Worm (Caenorhabditis elegans) whole organism, late embryonic: ENCODE measurements around the gene F59A6.2.

Source experiments
- C08G9.2 ChIP-seq: sonication (generic microtip); optimal IDR thresholded peaks from 2 replicates; lab custom pipeline; 2016; ENCODE audit warnings: mild to moderate bottlenecking, missing genetic modification characterization, moderate library complexity, missing compliant biosample characterization
- C38D4.7 ChIP-seq: fragments of 200-800 bp; sonication (Bioruptor generic); optimal IDR thresholded peaks from 2 replicates; lab custom pipeline; 2018; ENCODE audit warnings: mild to moderate bottlenecking, missing genetic modification characterization, moderate library complexity, missing compliant biosample characterization
- K02D7.2 ChIP-seq: sonication (generic microtip); optimal IDR thresholded peaks from 2 replicates; lab custom pipeline; 2017; ENCODE audit warnings: mild to moderate bottlenecking, missing genetic modification characterization, missing compliant biosample characterization
- K09A11.1 ChIP-seq: sonication (generic microtip); optimal IDR thresholded peaks from 2 replicates; lab custom pipeline; 2017; ENCODE audit warnings: antibody characterized with exemption, mild to moderate bottlenecking, missing genetic modification characterization, missing compliant biosample characterization; ENCODE audit not compliant: insufficient read depth
- Y22D7AL.16 ChIP-seq: sonication (generic microtip); optimal IDR thresholded peaks from 2 replicates; lab custom pipeline; 2016; ENCODE audit warnings: missing genetic modification characterization, missing compliant biosample characterization
- ama-1 ChIP-seq: fragments of 150-350 bp; optimal IDR thresholded peaks from 2 replicates; lab custom pipeline; 2014
- ceh-14 ChIP-seq: sonication (generic microtip); optimal IDR thresholded peaks from 2 replicates; lab custom pipeline; 2016; ENCODE audit warnings: missing genotype, missing genetic modification characterization, missing compliant biosample characterization
- ceh-2 ChIP-seq: sonication (generic microtip); optimal IDR thresholded peaks from 2 replicates; lab custom pipeline; 2016; ENCODE audit warnings: missing genotype, missing genetic modification characterization, missing compliant biosample characterization
- ceh-22 ChIP-seq: sonication (generic microtip); optimal IDR thresholded peaks from 2 replicates; lab custom pipeline; 2017; ENCODE audit warnings: missing biosample characterization, missing genetic modification characterization
- ceh-34 ChIP-seq: sonication (generic microtip); optimal IDR thresholded peaks from 2 replicates; lab custom pipeline; 2016; ENCODE audit warnings: mild to moderate bottlenecking, missing genetic modification characterization, missing compliant biosample characterization
- ceh-48 ChIP-seq: sonication (generic microtip); optimal IDR thresholded peaks from 2 replicates; lab custom pipeline; 2016; ENCODE audit warnings: missing genetic modification characterization, inconsistent platforms, missing compliant biosample characterization
- ceh-6 ChIP-seq: fragments of 200-800 bp; sonication (Bioruptor generic); optimal IDR thresholded peaks from 2 replicates; lab custom pipeline; 2018; ENCODE audit warnings: mild to moderate bottlenecking, missing genetic modification characterization, missing compliant biosample characterization
- elt-2 ChIP-seq: sonication (generic microtip); optimal IDR thresholded peaks from 2 replicates; lab custom pipeline; 2016; ENCODE audit warnings: missing genetic modification reagents, missing genetic modification characterization, missing compliant biosample characterization
- elt-4 ChIP-seq: sonication (generic microtip); optimal IDR thresholded peaks from 2 replicates; lab custom pipeline; 2016; ENCODE audit warnings: missing genetic modification characterization, missing compliant biosample characterization
- fax-1 ChIP-seq: sonication (generic microtip); optimal IDR thresholded peaks from 2 replicates; lab custom pipeline; 2016; ENCODE audit warnings: missing genotype, missing genetic modification characterization, missing compliant biosample characterization
- fkh-10 ChIP-seq: fragments of 150-350 bp; optimal IDR thresholded peaks from 2 replicates; lab custom pipeline; 2014; ENCODE audit warnings: missing biosample characterization, missing genetic modification reagents, missing genetic modification characterization
- fkh-6 ChIP-seq: sonication (generic microtip); optimal IDR thresholded peaks from 2 replicates; lab custom pipeline; 2016; ENCODE audit warnings: missing genetic modification characterization, missing compliant biosample characterization
- gmeb-2 ChIP-seq: sonication (generic microtip); optimal IDR thresholded peaks from 2 replicates; lab custom pipeline; 2016; ENCODE audit warnings: missing genetic modification characterization, inconsistent platforms, missing compliant biosample characterization
- hlh-13 ChIP-seq: fragments of 200-800 bp; sonication (Bioruptor generic); optimal IDR thresholded peaks from 2 replicates; lab custom pipeline; 2018; ENCODE audit warnings: mild to moderate bottlenecking, missing genetic modification characterization, missing compliant biosample characterization
- hlh-15 ChIP-seq: sonication (generic microtip); optimal IDR thresholded peaks from 2 replicates; lab custom pipeline; 2016; ENCODE audit warnings: missing genetic modification characterization, missing compliant biosample characterization
- lim-6 ChIP-seq: sonication (generic microtip); optimal IDR thresholded peaks from 2 replicates; lab custom pipeline; 2016; ENCODE audit warnings: missing genetic modification characterization, missing compliant biosample characterization
- madf-2 ChIP-seq: sonication (generic microtip); optimal IDR thresholded peaks from 2 replicates; lab custom pipeline; 2017; ENCODE audit warnings: missing genetic modification characterization, missing compliant biosample characterization
- nhr-11 ChIP-seq: fragments of 150-350 bp; optimal IDR thresholded peaks from 2 replicates; lab custom pipeline; 2014; ENCODE audit warnings: missing biosample characterization, missing genetic modification characterization
- nhr-232 ChIP-seq: sonication (generic microtip); optimal IDR thresholded peaks from 2 replicates; lab custom pipeline; 2016; ENCODE audit warnings: missing genetic modification characterization, missing compliant biosample characterization
- npax-4 ChIP-seq: sonication (generic microtip); optimal IDR thresholded peaks from 2 replicates; lab custom pipeline; 2016; ENCODE audit warnings: missing genetic modification characterization, missing compliant biosample characterization
- odd-2 ChIP-seq: sonication (generic microtip); optimal IDR thresholded peaks from 2 replicates; lab custom pipeline; 2017; ENCODE audit warnings: antibody characterized with exemption, mild to moderate bottlenecking, missing genetic modification characterization, missing compliant biosample characterization
- pat-9 ChIP-seq: fragments of 200-800 bp; sonication (Bioruptor generic); optimal IDR thresholded peaks from 2 replicates; lab custom pipeline; 2018; ENCODE audit warnings: mild to moderate bottlenecking, missing genetic modification characterization, moderate library complexity, missing compliant biosample characterization
- pax-1 ChIP-seq: fragments of 150-350 bp; optimal IDR thresholded peaks from 2 replicates; lab custom pipeline; 2014; ENCODE audit warnings: missing biosample characterization, missing genetic modification characterization
- pqm-1 ChIP-seq: sonication (generic microtip); optimal IDR thresholded peaks from 2 replicates; lab custom pipeline; 2016; ENCODE audit warnings: missing genetic modification characterization, missing compliant biosample characterization
- pros-1 ChIP-seq: fragments of 150-350 bp; optimal IDR thresholded peaks from 2 replicates; lab custom pipeline; 2014; ENCODE audit warnings: missing biosample characterization, missing genetic modification reagents, missing genetic modification characterization
- ref-2 ChIP-seq: sonication (generic microtip); optimal IDR thresholded peaks from 2 replicates; lab custom pipeline; 2016; ENCODE audit warnings: missing genetic modification characterization, missing compliant biosample characterization
- rnt-1 ChIP-seq: sonication (generic microtip); optimal IDR thresholded peaks from 2 replicates; lab custom pipeline; 2016; ENCODE audit warnings: missing genetic modification characterization, missing compliant biosample characterization
- sox-2 ChIP-seq: fragments of 200-800 bp; sonication (Bioruptor generic); IDR thresholded peaks from 2 replicates; pipeline ENCODE4 v1.3.6; 2022; ENCODE audit warnings: missing genetic modification reagents, missing genetic modification characterization, missing compliant biosample characterization
- ttx-3 ChIP-seq: sonication (generic microtip); optimal IDR thresholded peaks from 2 replicates; lab custom pipeline; 2016; ENCODE audit warnings: missing genetic modification reagents, missing genetic modification characterization, missing compliant biosample characterization
- unc-55 ChIP-seq: sonication (generic microtip); optimal IDR thresholded peaks from 2 replicates; lab custom pipeline; 2017; ENCODE audit warnings: missing biosample characterization, missing genetic modification reagents, missing genetic modification characterization
- zip-5 ChIP-seq: sonication (generic microtip); optimal IDR thresholded peaks from 2 replicates; lab custom pipeline; 2016; ENCODE audit warnings: missing genetic modification characterization, missing compliant biosample characterization

The F59A6.2 gene

DNA sequence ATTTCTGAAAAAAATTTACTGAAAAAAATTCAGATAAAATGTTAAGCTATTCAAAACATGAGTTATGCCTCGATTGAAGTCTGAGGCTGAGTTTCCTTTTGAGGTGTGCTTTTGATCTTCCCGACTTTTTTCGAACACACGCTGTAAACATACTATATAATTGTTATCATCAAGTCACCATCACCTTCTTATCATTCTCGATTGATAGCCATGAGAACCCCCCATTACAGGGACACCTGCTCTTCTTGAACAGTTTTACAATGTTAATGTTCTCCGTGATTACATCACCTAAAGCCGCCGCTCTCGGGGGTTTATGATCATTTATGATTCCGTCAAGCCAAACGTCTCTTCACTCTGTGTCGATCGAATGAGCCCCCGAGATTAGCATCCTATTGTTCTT lies 30.3 kb upstream of the F59A6.2 start:
- TF ChIP-seq nhr-232 (no peak), elt-2 (tag; lab: Kevin White, UChicago) (peak; percentile 96), ceh-6 (GFP tag; lab: Kevin White, UChicago) (no peak)

DNA sequence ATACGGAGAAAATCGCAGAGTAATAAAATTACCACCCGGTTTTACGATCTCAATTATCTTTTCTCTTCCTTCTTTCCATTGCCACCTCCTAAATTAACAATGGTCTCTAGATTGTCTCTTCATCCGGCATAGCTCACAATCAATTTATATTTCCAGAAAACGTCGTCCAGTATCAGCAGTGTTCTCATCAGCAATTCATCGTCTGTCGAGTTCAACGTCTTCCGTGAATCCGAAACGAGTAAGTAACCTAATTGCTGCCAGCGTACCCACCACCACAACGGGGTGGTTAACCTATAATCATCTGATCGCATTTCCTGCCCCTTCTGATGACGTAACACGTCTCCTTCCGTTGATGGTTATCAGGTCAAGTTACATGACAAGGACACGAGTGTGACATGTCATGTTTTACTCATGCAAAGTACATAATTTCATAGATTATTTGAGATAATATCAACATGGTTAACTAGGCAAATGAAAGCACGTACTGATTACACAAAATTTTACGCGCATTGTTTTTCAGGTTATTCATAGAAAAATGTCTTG lies 28.5 kb upstream of the F59A6.2 start:
- no peak for TF ChIP-seq Y22D7AL.16 (tag; lab: Kevin White, UChicago)
- TF ChIP-seq C08G9.2 (tag; lab: Kevin White, UChicago) = no peak
- TF ChIP-seq elt-2 (tag; lab: Kevin White, UChicago) = peak; percentile 78
- peak; percentile 63 for TF ChIP-seq unc-55
- no peak for TF ChIP-seq nhr-11

DNA sequence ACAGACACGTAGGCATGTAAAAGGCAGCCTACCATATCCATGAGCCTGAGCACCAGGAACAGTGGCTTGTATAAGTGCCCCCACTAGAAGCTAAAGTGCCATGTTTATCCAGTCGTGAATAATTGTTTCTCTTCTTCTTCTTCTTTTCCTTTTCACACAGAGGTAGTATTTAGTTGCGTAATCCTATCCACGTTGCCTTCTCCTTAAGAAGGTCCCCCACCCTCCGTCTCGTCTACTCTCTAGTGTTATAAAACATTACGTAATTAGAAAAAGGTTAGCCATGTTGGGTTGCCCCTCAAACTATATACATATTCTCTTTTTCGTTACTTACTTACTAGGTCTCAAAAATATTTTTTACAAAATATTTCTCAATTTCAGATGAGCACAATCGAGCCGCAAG lies 27.8 kb upstream of the F59A6.2 start:
- TF ChIP-seq ceh-48 = no peak
- no peak for TF ChIP-seq ttx-3 (tag; lab: Kevin White, UChicago)
- no peak for TF ChIP-seq pax-1
- no peak for TF ChIP-seq hlh-13 (GFP tag; lab: Kevin White, UChicago)
- no peak for TF ChIP-seq nhr-11
- TF ChIP-seq, all 69 proteins: peak for 0

DNA sequence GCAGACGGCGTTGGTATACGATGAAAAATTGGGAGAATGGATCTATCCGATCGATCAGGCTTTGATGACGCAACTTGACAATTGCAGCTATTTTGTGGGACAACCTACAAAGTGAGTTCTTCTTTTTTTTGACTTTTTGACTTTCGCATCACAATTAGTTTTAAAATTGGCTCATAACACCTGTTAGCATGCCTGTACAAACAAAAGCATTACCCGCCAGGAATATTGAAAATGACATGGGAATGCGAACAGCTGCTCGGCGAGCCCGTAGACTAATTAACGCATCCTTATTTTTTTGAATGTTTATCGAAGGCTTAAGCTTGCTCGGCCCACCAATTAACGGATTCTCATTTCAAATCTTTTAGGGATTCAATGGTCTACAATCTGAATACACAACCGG lies 27.2 kb upstream of the F59A6.2 start:
- TF ChIP-seq elt-4 (tag; lab: Kevin White, UChicago) (no peak), pros-1 (tag; lab: Kevin White, UChicago) (no peak)

DNA sequence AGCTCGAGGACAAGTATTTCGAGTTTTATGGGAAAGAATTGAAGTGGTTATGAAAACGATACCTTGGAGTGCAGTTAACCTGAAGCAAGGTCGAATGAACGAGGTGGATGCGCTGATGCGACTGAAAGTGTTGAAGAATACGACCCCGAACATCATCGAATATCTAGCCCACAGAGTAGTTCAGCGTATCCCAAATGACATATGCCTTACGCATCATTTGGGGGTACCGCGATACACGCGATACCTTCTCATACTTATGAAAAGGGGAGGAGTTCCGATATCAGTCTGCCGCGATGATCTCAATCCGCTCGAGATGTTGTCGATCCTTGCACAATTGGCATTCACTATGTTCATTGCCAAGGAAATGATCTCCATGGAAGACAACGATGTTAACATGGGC lies 24.7 kb upstream of the F59A6.2 start, which contains the start of gene T27F7.12:
T27F7.12 (plus strand) TSS at position 301 of the 400 bp plus-strand sequence.
- TF ChIP-seq lim-6 (no peak), fkh-6 (no peak), ceh-34 (tag; lab: Kevin White, UChicago) (no peak), ceh-14 (tag; lab: Kevin White, UChicago) (no peak), odd-2 (tag; lab: Kevin White, UChicago) (no peak), rnt-1 (tag; lab: Kevin White, UChicago) (no peak), pat-9 (tag; lab: Kevin White, UChicago) (no peak), nhr-232 (no peak), npax-4 (tag; lab: Kevin White, UChicago) (no peak), ama-1 (no peak), pqm-1 (tag; lab: Kevin White, UChicago) (no peak), C38D4.7 (GFP tag; lab: Kevin White, UChicago) (no peak), zip-5 (tag; lab: Kevin White, UChicago) (no peak), ceh-22 (tag; lab: Kevin White, UChicago) (no peak), pax-1 (no peak), fax-1 (tag; lab: Kevin White, UChicago) (no peak), pros-1 (tag; lab: Kevin White, UChicago) (no peak), gmeb-2 (tag; lab: Kevin White, UChicago) (no peak), K02D7.2 (tag; lab: Kevin White, UChicago) (no peak), madf-2 (tag; lab: Kevin White, UChicago) (no peak)

DNA sequence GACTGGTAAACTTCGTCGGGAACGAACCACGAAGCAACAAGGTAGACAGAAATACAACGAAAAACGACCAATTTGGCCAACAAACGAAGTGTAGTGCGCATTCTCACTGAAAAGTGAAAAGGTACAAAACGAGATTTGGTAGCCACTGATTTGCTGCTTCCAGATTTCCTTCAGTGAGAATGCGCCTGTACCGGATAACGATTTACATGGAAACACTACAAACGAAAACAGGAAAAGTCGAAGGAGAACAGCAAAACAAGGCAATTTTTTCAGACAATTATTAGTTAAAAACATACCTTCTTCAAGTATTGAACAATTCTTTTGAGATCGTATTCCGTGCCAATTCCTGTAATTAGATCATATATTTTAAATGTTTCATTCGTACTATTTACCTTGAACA lies 21.5 kb upstream of the F59A6.2 start, which contains the start of gene pigb-1:
pigb-1 (minus strand) TSS at position 101 of the 400 bp plus-strand sequence.
- TF ChIP-seq hlh-15 (tag; lab: Kevin White, UChicago) (no peak), sox-2 (GFP tag; lab: Robert Waterston, UW) (no peak), unc-55 (no peak), ceh-2 (tag; lab: Kevin White, UChicago) (no peak), fkh-10 (no peak), madf-2 (tag; lab: Kevin White, UChicago) (no peak), hlh-13 (GFP tag; lab: Kevin White, UChicago) (no peak), gmeb-2 (tag; lab: Kevin White, UChicago) (no peak), ref-2 (tag; lab: Kevin White, UChicago) (no peak), K09A11.1 (tag; lab: Kevin White, UChicago) (no peak), elt-4 (tag; lab: Kevin White, UChicago) (no peak), C08G9.2 (tag; lab: Kevin White, UChicago) (no peak)
